Fruit fly (Drosophila melanogaster) whole organism, embryonic: Measurements from ENCODE around the gene CG18269.

Source experiments
- Abd-B ChIP-seq: fragments of 200-800 bp; sonication (Bioruptor generic); optimal IDR thresholded peaks from 2 replicates; lab custom pipeline; 2018; ENCODE audit warnings: missing biosample characterization, mild to moderate bottlenecking, missing genetic modification characterization, moderate library complexity
- Bgb ChIP-seq: fragments of 200-800 bp; sonication (Bioruptor generic); IDR thresholded peaks from 2 replicates; pipeline ENCODE4 v1.3.6; 2022; ENCODE audit warnings: missing biosample characterization, missing genetic modification characterization; ENCODE audit not compliant: partially characterized antibody
- BtbVII ChIP-seq: fragments of 200-800 bp; sonication (Bioruptor generic); optimal IDR thresholded peaks from 3 replicates; lab custom pipeline; 2017; ENCODE audit warnings: missing biosample characterization, mild to moderate bottlenecking, missing genetic modification characterization
- CG10147 ChIP-seq: fragments of 200-800 bp; sonication (Bioruptor generic); optimal IDR thresholded peaks from 2 replicates; lab custom pipeline; 2019; ENCODE audit warnings: missing biosample characterization, mild to moderate bottlenecking, missing genetic modification characterization, moderate library complexity
- CG1024 ChIP-seq: fragments of 200-800 bp; sonication (Bioruptor generic); IDR thresholded peaks from 2 replicates; pipeline ENCODE4 v1.3.6; 2022; ENCODE audit warnings: missing biosample characterization, missing genetic modification characterization
- CG10462 ChIP-seq: fragments of 200-800 bp; sonication (Bioruptor generic); optimal IDR thresholded peaks from 2 replicates; lab custom pipeline; 2016; ENCODE audit warnings: missing biosample characterization, missing genetic modification characterization
- CG10565 ChIP-seq: fragments of 200-800 bp; sonication (Bioruptor generic); optimal IDR thresholded peaks from 3 replicates; lab custom pipeline; 2016; ENCODE audit warnings: missing biosample characterization, mild to moderate bottlenecking, missing genetic modification characterization
- CG11247 ChIP-seq: fragments of 200-800 bp; sonication (Bioruptor generic); IDR thresholded peaks from 2 replicates; pipeline ENCODE4 v1.3.6; 2022; ENCODE audit warnings: missing biosample characterization, missing genetic modification characterization
- CG11504 ChIP-seq: fragments of 200-800 bp; sonication (Bioruptor generic); optimal IDR thresholded peaks from 3 replicates; lab custom pipeline; 2019; ENCODE audit warnings: missing biosample characterization, mild to moderate bottlenecking, missing genetic modification characterization, moderate library complexity
- CG13287 ChIP-seq: fragments of 200-800 bp; sonication (Bioruptor generic); IDR thresholded peaks from 2 replicates; pipeline ENCODE4 v1.3.6; 2022; ENCODE audit warnings: missing biosample characterization, missing genetic modification characterization; ENCODE audit not compliant: partially characterized antibody
- CG15073 ChIP-seq: fragments of 200-800 bp; sonication (Bioruptor generic); optimal IDR thresholded peaks from 2 replicates; lab custom pipeline; 2016; ENCODE audit warnings: missing biosample characterization, missing genetic modification characterization
- CG1602 ChIP-seq: fragments of 200-800 bp; sonication (Bioruptor generic); optimal IDR thresholded peaks from 3 replicates; lab custom pipeline; 2016; ENCODE audit warnings: missing biosample characterization, missing genetic modification characterization
- CG18764 ChIP-seq: fragments of 200-800 bp; sonication (Bioruptor generic); optimal IDR thresholded peaks from 3 replicates; lab custom pipeline; 2016; ENCODE audit warnings: missing biosample characterization, missing genetic modification characterization
- CG2678 ChIP-seq: fragments of 200-800 bp; sonication (Bioruptor generic); optimal IDR thresholded peaks from 3 replicates; lab custom pipeline; 2019; ENCODE audit warnings: missing biosample characterization, mild to moderate bottlenecking, missing genetic modification characterization, moderate library complexity
- CG2875 ChIP-seq: fragments of 200-800 bp; sonication (Bioruptor generic); optimal IDR thresholded peaks from 2 replicates; lab custom pipeline; 2017; ENCODE audit warnings: missing biosample characterization, mild to moderate bottlenecking, missing genetic modification characterization, missing genetic modification reagents
- CG3163 ChIP-seq: fragments of 200-800 bp; sonication (Bioruptor generic); optimal IDR thresholded peaks from 3 replicates; lab custom pipeline; 2016; ENCODE audit warnings: missing biosample characterization, missing genetic modification characterization
- CG4707 ChIP-seq: fragments of 200-800 bp; sonication (Bioruptor generic); optimal IDR thresholded peaks from 2 replicates; lab custom pipeline; 2018; ENCODE audit warnings: missing biosample characterization, mild to moderate bottlenecking, missing genetic modification characterization, moderate library complexity
- CG4730 ChIP-seq: fragments of 200-800 bp; sonication (Bioruptor generic); IDR thresholded peaks from 2 replicates; pipeline ENCODE4 v1.3.6; 2022; ENCODE audit warnings: missing biosample characterization, missing genetic modification characterization
- CG7928 ChIP-seq: fragments of 200-800 bp; sonication (Bioruptor generic); optimal IDR thresholded peaks from 2 replicates; lab custom pipeline; 2017; ENCODE audit warnings: missing biosample characterization, mild to moderate bottlenecking, missing genetic modification characterization
- CG8388 ChIP-seq: fragments of 200-800 bp; sonication (Bioruptor generic); optimal IDR thresholded peaks from 2 replicates; lab custom pipeline; 2019; ENCODE audit warnings: missing biosample characterization, mild to moderate bottlenecking, missing genetic modification characterization, moderate library complexity
- CG8924 ChIP-seq: fragments of 200-800 bp; optimal IDR thresholded peaks from 3 replicates; lab custom pipeline; 2019; ENCODE audit warnings: missing biosample characterization, mild to moderate bottlenecking, missing genetic modification characterization, moderate library complexity
- CG9727 ChIP-seq: fragments of 200-800 bp; sonication (Bioruptor generic); optimal IDR thresholded peaks from 3 replicates; lab custom pipeline; 2017; ENCODE audit warnings: missing biosample characterization, mild to moderate bottlenecking, missing genetic modification characterization
- CG9797 ChIP-seq: fragments of 200-800 bp; sonication (Bioruptor generic); optimal IDR thresholded peaks from 3 replicates; lab custom pipeline; 2018; ENCODE audit warnings: missing biosample characterization, mild to moderate bottlenecking, missing genetic modification characterization
- CTCF ChIP-seq: fragments of 200-800 bp; sonication (Bioruptor generic); optimal IDR thresholded peaks from 2 replicates; lab custom pipeline; 2017; ENCODE audit warnings: missing biosample characterization, mild to moderate bottlenecking, missing genetic modification characterization, moderate library complexity
- CoRest ChIP-seq: fragments of 200-800 bp; sonication (Bioruptor generic); optimal IDR thresholded peaks from 3 replicates; lab custom pipeline; 2018; ENCODE audit warnings: missing biosample characterization, mild to moderate bottlenecking, missing genetic modification characterization, moderate library complexity
- E2f2 ChIP-seq: fragments of 200-800 bp; sonication (Bioruptor generic); IDR thresholded peaks from 2 replicates; pipeline ENCODE4 v1.3.6; 2022; ENCODE audit warnings: missing biosample characterization, missing genetic modification characterization
- Hmr ChIP-seq: fragments of 200-800 bp; sonication (Bioruptor generic); optimal IDR thresholded peaks from 3 replicates; lab custom pipeline; 2017; ENCODE audit warnings: mild to moderate bottlenecking, missing biosample characterization, missing genetic modification reagents, missing genetic modification characterization
- MBD-R2 ChIP-seq: fragments of 200-800 bp; sonication (Bioruptor generic); IDR thresholded peaks from 2 replicates; pipeline ENCODE4 v1.3.6; 2022; ENCODE audit warnings: missing biosample characterization, missing genetic modification characterization
- Sin3A ChIP-seq: fragments of >200 bp; optimal IDR thresholded peaks from 2 replicates; lab custom pipeline; 2018
- Spps ChIP-seq: fragments of 200-800 bp; sonication (Bioruptor generic); optimal IDR thresholded peaks from 2 replicates; lab custom pipeline; 2018; ENCODE audit warnings: missing biosample characterization, mild to moderate bottlenecking, missing genetic modification characterization
- ato ChIP-seq: fragments of 200-800 bp; sonication (Bioruptor generic); IDR thresholded peaks from 2 replicates; pipeline ENCODE4 v1.3.6; 2022; ENCODE audit warnings: missing biosample characterization, missing genetic modification characterization; ENCODE audit not compliant: partially characterized antibody
- cato ChIP-seq: fragments of 200-800 bp; sonication (Bioruptor generic); optimal IDR thresholded peaks from 2 replicates; lab custom pipeline; 2016; ENCODE audit warnings: missing biosample characterization, missing genetic modification characterization, borderline replicate concordance
- croc ChIP-seq: fragments of 200-800 bp; sonication (Bioruptor generic); conservative IDR thresholded peaks from 3 replicates; pipeline ENCODE4 v1.3.6; 2022; ENCODE audit warnings: missing biosample characterization, missing genetic modification characterization
- danr ChIP-seq: fragments of 200-800 bp; sonication (Bioruptor generic); IDR thresholded peaks from 2 replicates; pipeline ENCODE4 v1.3.6; 2022; ENCODE audit warnings: missing biosample characterization, missing genetic modification characterization
- exex ChIP-seq: fragments of 200-800 bp; sonication (Bioruptor generic); optimal IDR thresholded peaks from 4 replicates; lab custom pipeline; 2018; ENCODE audit warnings: missing biosample characterization, mild to moderate bottlenecking, missing genetic modification characterization, moderate library complexity
- kni ChIP-seq: fragments of 200-800 bp; sonication (Bioruptor generic); optimal IDR thresholded peaks from 3 replicates; lab custom pipeline; 2017; ENCODE audit warnings: mild to moderate bottlenecking, missing biosample characterization, missing genetic modification reagents, missing genetic modification characterization
- lov ChIP-seq, 2 experiments: fragments of 200-800 bp in 1 of 2; fragments of >200 bp in 1 of 2; sonication (Bioruptor generic) in 1 of 2; IDR thresholded peaks in 1 of 2; optimal IDR thresholded peaks in 1 of 2; 2 replicates in 1 of 2; 3 replicates in 1 of 2; pipeline versions ENCODE4 v1.3.6 to Lab custom; 2017 to 2022; ENCODE audit warnings: missing biosample characterization in 1 of 2, missing genetic modification characterization in 1 of 2
- oc ChIP-seq: fragments of 200-800 bp; sonication (Bioruptor generic); optimal IDR thresholded peaks from 2 replicates; lab custom pipeline; 2018; ENCODE audit warnings: missing biosample characterization, mild to moderate bottlenecking, missing genetic modification characterization, moderate library complexity
- p53 ChIP-seq: fragments of 200-800 bp; sonication (Bioruptor generic); optimal IDR thresholded peaks from 2 replicates; lab custom pipeline; 2016; ENCODE audit warnings: missing biosample characterization, missing genetic modification characterization
- ranshi ChIP-seq: fragments of 200-800 bp; sonication (Bioruptor generic); IDR thresholded peaks from 2 replicates; pipeline ENCODE4 v1.3.6; 2022; ENCODE audit warnings: missing biosample characterization, missing genetic modification characterization
- repo ChIP-seq: fragments of 200-800 bp; sonication (Bioruptor generic); optimal IDR thresholded peaks from 2 replicates; lab custom pipeline; 2016; ENCODE audit warnings: missing biosample characterization, missing genetic modification characterization
- salm ChIP-seq: fragments of 200-800 bp; sonication (Bioruptor generic); optimal IDR thresholded peaks from 2 replicates; lab custom pipeline; 2018; ENCODE audit warnings: missing biosample characterization, mild to moderate bottlenecking, missing genetic modification characterization
- sc ChIP-seq, 3 experiments: fragments of >200 bp in 2 of 3; fragments of 200-800 bp in 1 of 3; sonication (Bioruptor generic) in 1 of 3; optimal IDR thresholded peaks; 2 replicates in 2 of 3; 3 replicates in 1 of 3; lab custom pipeline; 2017; ENCODE audit warnings: mild to moderate bottlenecking in 1 of 3, missing biosample characterization in 1 of 3, missing genetic modification characterization in 1 of 3, missing genetic modification reagents in 1 of 3
- sens-2 ChIP-seq: fragments of 200-800 bp; sonication (Bioruptor generic); IDR thresholded peaks from 2 replicates; pipeline ENCODE4 v1.3.6; 2022; ENCODE audit warnings: missing biosample characterization, missing genetic modification characterization
- sr ChIP-seq: fragments of 200-800 bp; sonication (Bioruptor generic); IDR thresholded peaks from 3 replicates; pipeline ENCODE4 v1.3.6; 2022; ENCODE audit warnings: missing biosample characterization, missing genetic modification characterization
- tin ChIP-seq: fragments of 200-800 bp; sonication (Bioruptor generic); optimal IDR thresholded peaks from 3 replicates; lab custom pipeline; 2016; ENCODE audit warnings: missing biosample characterization, missing genetic modification characterization
- vfl ChIP-seq: fragments of 200-800 bp; sonication (Bioruptor generic); optimal IDR thresholded peaks from 2 replicates; lab custom pipeline; 2016; ENCODE audit warnings: missing biosample characterization, missing genetic modification characterization
- wdn ChIP-seq: fragments of 200-800 bp; sonication (Bioruptor generic); IDR thresholded peaks from 2 replicates; pipeline ENCODE4 v1.3.6; 2022; ENCODE audit warnings: missing biosample characterization, missing genetic modification characterization
- zen2 ChIP-seq: fragments of 200-800 bp; sonication (Bioruptor generic); IDR thresholded peaks from 3 replicates; pipeline ENCODE4 v1.3.6; 2022; ENCODE audit warnings: missing biosample characterization, missing genetic modification characterization; ENCODE audit not compliant: partially characterized antibody

CG18269 gene

DNA sequence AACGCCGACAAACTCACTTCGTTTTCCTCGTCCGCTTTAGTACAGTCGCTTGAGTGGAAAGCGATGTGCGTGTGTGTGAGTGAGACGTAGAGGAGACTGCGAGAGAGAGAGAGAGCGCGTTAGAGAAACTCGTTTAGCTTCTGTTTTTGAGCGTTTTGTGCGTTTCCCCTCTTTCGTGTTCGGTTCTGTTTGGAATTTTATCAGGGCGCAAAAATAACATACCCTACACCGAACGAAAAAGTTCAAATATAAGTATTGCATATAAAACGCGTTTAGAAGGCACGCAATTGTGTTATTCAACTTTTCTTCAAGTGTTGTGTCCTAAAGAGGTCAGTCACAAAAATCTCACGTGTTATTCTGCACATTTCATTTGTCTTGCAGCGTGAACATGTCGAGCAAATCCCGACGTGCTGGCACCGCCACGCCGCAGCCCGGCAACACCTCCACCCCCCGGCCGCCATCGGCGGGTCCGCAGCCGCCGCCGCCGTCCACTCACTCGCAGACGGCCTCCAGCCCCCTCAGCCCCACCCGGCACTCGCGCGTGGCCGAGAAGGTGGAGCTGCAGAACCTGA, 8.6 kb upstream of the CG18269 start (continued):
- TF ChIP-seq tin (GFP tag; lab: Kevin White, UChicago) = peak; percentile 38
- no peak for TF ChIP-seq sens-2 (GFP tag; lab: Robert Waterston, UW)
- no peak for TF ChIP-seq Abd-B (GFP tag; lab: Kevin White, UChicago)
- no peak for TF ChIP-seq CG10462
- TF ChIP-seq sc (optimal IDR thresholded peaks at IDR 0.05; lab: Kevin White, UChicago) = no peak
- TF ChIP-seq sc (GFP tag; optimal IDR thresholded peaks at IDR 0.05; lab: Kevin White, UChicago) = no peak
- no peak for TF ChIP-seq CG3163 (GFP tag; lab: Kevin White, UChicago)
- TF ChIP-seq CG8924 (tag; lab: Kevin White, UChicago) = peak; percentile 43
- TF ChIP-seq p53 (GFP tag; lab: Kevin White, UChicago) = peak; percentile 61
- TF ChIP-seq vfl = no peak
- no peak for TF ChIP-seq repo
- no peak for TF ChIP-seq oc (tag; lab: Kevin White, UChicago)
- no peak for TF ChIP-seq kni
- peak; percentile 45 for TF ChIP-seq CoRest (tag; lab: Kevin White, UChicago)
- TF ChIP-seq Sin3A (lab: Kevin White, UChicago) = no peak
- no peak for TF ChIP-seq ato
- TF ChIP-seq CG4730 = no peak
- TF ChIP-seq wdn (GFP tag; lab: Robert Waterston, UW) = peak; percentile 60
- TF ChIP-seq exex (tag; lab: Kevin White, UChicago) = peak; percentile 21
- TF ChIP-seq CG1602 (GFP tag; lab: Kevin White, UChicago) = peak; percentile 11
- peak; percentile 47; the same call in 1 of the 2 replicates for TF ChIP-seq ranshi (GFP tag; lab: Robert Waterston, UW)
- TF ChIP-seq MBD-R2 = peak; percentile 25; the same call in 1 of the 2 replicates
- no peak for TF ChIP-seq lov (optimal IDR thresholded peaks at IDR 0.05; lab: Kevin White, UChicago)
- 0 out of 3 replicates have a peak, but pooled peaks have one; percentile 42 for TF ChIP-seq lov (GFP tag; IDR thresholded peaks at IDR 0.05; lab: Robert Waterston, UW)
- TF ChIP-seq CG4707 (GFP tag; lab: Kevin White, UChicago) = no peak
- 0 out of 3 replicates have a peak, but pooled peaks have one; percentile 21 for TF ChIP-seq sr (GFP tag; lab: Robert Waterston, UW)
- 0 out of 2 replicates have a peak, but pooled peaks have one; percentile 6 for TF ChIP-seq CG1024 (GFP tag; lab: Robert Waterston, UW)
- TF ChIP-seq CTCF = no peak
- peak; percentile 53 for TF ChIP-seq CG9727 (GFP tag; lab: Kevin White, UChicago)
- TF ChIP-seq CG10565 (GFP tag; lab: Kevin White, UChicago) = no peak
- no peak for TF ChIP-seq CG9797 (GFP tag; lab: Kevin White, UChicago)
- no peak for TF ChIP-seq CG11504
- 0 out of 2 replicates have a peak, but pooled peaks have one; percentile 5 for TF ChIP-seq CG13287 (GFP tag; lab: Robert Waterston, UW)
- TF ChIP-seq CG2875 = no peak
- TF ChIP-seq CG7928 (GFP tag; lab: Kevin White, UChicago) = no peak
- TF ChIP-seq CG10147 (GFP tag; lab: Kevin White, UChicago) = peak; percentile 41
- peak; percentile 47 for TF ChIP-seq E2f2 (GFP tag; lab: Robert Waterston, UW)
- peak; percentile 54 for TF ChIP-seq Hmr
- TF ChIP-seq Bgb (GFP tag; lab: Robert Waterston, UW) = peak; percentile 24
- no peak for TF ChIP-seq CG2678
- TF ChIP-seq Spps = no peak
- TF ChIP-seq zen2 = no peak
- TF ChIP-seq CG8388 = peak; percentile 31
- no peak for TF ChIP-seq croc (GFP tag; lab: Robert Waterston, UW)
- no peak for TF ChIP-seq salm
- no peak for TF ChIP-seq BtbVII
- no peak for TF ChIP-seq CG15073
- TF ChIP-seq CG18764 (GFP tag; lab: Kevin White, UChicago) = no peak
- no peak for TF ChIP-seq cato
- TF ChIP-seq CG11247 = no peak
- peak; percentile 24; the same call in 1 of the 2 replicates for TF ChIP-seq danr
